Worm (Caenorhabditis elegans) whole organism, L1 larva: ENCODE data around the gene sec-61.B.

ENCODE experiments used
- F16B12.6 ChIP-seq: fragments of 150-350 bp; optimal IDR thresholded peaks from 2 replicates; lab custom pipeline; 2014; ENCODE audit warnings: missing biosample characterization, missing genetic modification characterization
- Y116A8C.19 ChIP-seq: sonication (generic microtip); optimal IDR thresholded peaks from 2 replicates; lab custom pipeline; 2016; ENCODE audit warnings: missing compliant biosample characterization, missing genetic modification characterization, borderline replicate concordance
- alr-1 ChIP-seq: fragments of 200-800 bp; sonication (Bioruptor generic); optimal IDR thresholded peaks from 2 replicates; lab custom pipeline; 2018; ENCODE audit warnings: borderline replicate concordance, mild to moderate bottlenecking, missing genetic modification characterization, missing compliant biosample characterization
- ceh-88 ChIP-seq: fragments of 200-800 bp; sonication (Bioruptor generic); IDR thresholded peaks from 2 replicates; pipeline ENCODE4 v1.3.6; 2022; ENCODE audit warnings: missing genetic modification characterization, missing compliant biosample characterization
- dpl-1 ChIP-seq, 3 experiments: fragments of 150-350 bp in 2 of 3; sonication (generic microtip) in 1 of 3; optimal IDR thresholded peaks; 2 replicates each; lab custom pipeline; 2014 to 2017; ENCODE audit warnings: missing biosample characterization in 3 of 3, missing genetic modification characterization in 3 of 3, missing genetic modification reagents in 3 of 3
- efl-1 ChIP-seq, 4 experiments: fragments of 150-350 bp; optimal IDR thresholded peaks in 3 of 4; peaks in 1 of 4; 1 replicate in 1 of 4; 2 replicates in 3 of 4; lab custom pipeline; 2014; ENCODE audit warnings: missing biosample characterization in 2 of 4, missing genetic modification characterization in 2 of 4, missing genetic modification reagents in 2 of 4
- efl-3 ChIP-seq: fragments of 200-800 bp; sonication (Bioruptor generic); optimal IDR thresholded peaks from 2 replicates; lab custom pipeline; 2018; ENCODE audit warnings: mild to moderate bottlenecking, missing genetic modification characterization, missing compliant biosample characterization
- fkh-8 ChIP-seq: sonication (generic microtip); optimal IDR thresholded peaks from 2 replicates; lab custom pipeline; 2016; ENCODE audit warnings: mild to moderate bottlenecking, missing genetic modification characterization, missing compliant biosample characterization
- lin-15B ChIP-seq: fragments of 150-350 bp; sonication (generic microtip); optimal IDR thresholded peaks from 3 replicates; lab custom pipeline; 2014; ENCODE audit warnings: missing biosample characterization, missing genetic modification characterization
- lin-35 ChIP-seq, 2 experiments: fragments of 150-350 bp; optimal IDR thresholded peaks; 2 replicates each; lab custom pipeline; 2014; ENCODE audit warnings: missing biosample characterization in 2 of 2, missing genetic modification characterization in 2 of 2, missing genetic modification reagents in 2 of 2
- lin-39 ChIP-seq: fragments of 150-350 bp; optimal IDR thresholded peaks from 2 replicates; lab custom pipeline; 2014; ENCODE audit warnings: missing biosample characterization, missing genetic modification reagents, missing genetic modification characterization
- lir-3 ChIP-seq: sonication (generic microtip); optimal IDR thresholded peaks from 2 replicates; lab custom pipeline; 2016; ENCODE audit warnings: mild to moderate bottlenecking, missing genetic modification characterization, moderate library complexity, missing compliant biosample characterization; ENCODE audit not compliant: poor library complexity
- lsy-2 ChIP-seq, 2 experiments: fragments of 150-350 bp; optimal IDR thresholded peaks; 2 replicates each; lab custom pipeline; 2014; ENCODE audit warnings: missing biosample characterization in 2 of 2, missing genetic modification characterization in 2 of 2
- nhr-11 ChIP-seq: fragments of 150-350 bp; optimal IDR thresholded peaks from 2 replicates; lab custom pipeline; 2014; ENCODE audit warnings: missing biosample characterization, missing genetic modification characterization
- nhr-19 ChIP-seq: fragments of 200-800 bp; sonication (Bioruptor generic); conservative IDR thresholded peaks from 2 replicates; pipeline ENCODE4 v1.3.6; 2022; ENCODE audit warnings: missing genetic modification characterization, missing compliant biosample characterization
- nhr-47 ChIP-seq: sonication (generic microtip); optimal IDR thresholded peaks from 2 replicates; lab custom pipeline; 2016; ENCODE audit warnings: mild to moderate bottlenecking, missing genetic modification characterization, moderate library complexity, missing compliant biosample characterization
- nhr-71 ChIP-seq: sonication (generic microtip); optimal IDR thresholded peaks from 2 replicates; lab custom pipeline; 2016; ENCODE audit warnings: mild to moderate bottlenecking, missing genetic modification characterization, moderate library complexity, missing compliant biosample characterization
- nhr-76 ChIP-seq: sonication (generic microtip); optimal IDR thresholded peaks from 2 replicates; lab custom pipeline; 2017; ENCODE audit warnings: missing biosample characterization, missing genetic modification characterization
- nhr-85 ChIP-seq: sonication (generic microtip); peaks from one replicate; lab custom pipeline; 2016; ENCODE audit warnings: missing genetic modification characterization, inconsistent platforms, missing compliant biosample characterization
- nhr-90 ChIP-seq: sonication (generic microtip); optimal IDR thresholded peaks from 2 replicates; lab custom pipeline; 2016; ENCODE audit warnings: mild to moderate bottlenecking, missing genetic modification characterization, missing compliant biosample characterization; ENCODE audit not compliant: poor library complexity
- pag-3 ChIP-seq: sonication (generic microtip); optimal IDR thresholded peaks from 2 replicates; lab custom pipeline; 2017; ENCODE audit warnings: missing genetic modification characterization, mild to moderate bottlenecking, missing compliant biosample characterization, antibody characterized with exemption, borderline replicate concordance; ENCODE audit not compliant: insufficient read depth
- pax-3 ChIP-seq: fragments of 200-800 bp; sonication (Bioruptor generic); optimal IDR thresholded peaks from 2 replicates; lab custom pipeline; 2018; ENCODE audit warnings: mild to moderate bottlenecking, missing genetic modification characterization, moderate library complexity, missing compliant biosample characterization
- skn-1 ChIP-seq: fragments of 150-350 bp; optimal IDR thresholded peaks from 2 replicates; lab custom pipeline; 2014; ENCODE audit warnings: missing biosample characterization, missing genetic modification characterization
- snpc-4 ChIP-seq: fragments of 150-350 bp; optimal IDR thresholded peaks from 2 replicates; lab custom pipeline; 2014; ENCODE audit warnings: missing biosample characterization, missing genetic modification characterization
- snu-23 ChIP-seq: sonication (generic microtip); optimal IDR thresholded peaks from 2 replicates; lab custom pipeline; 2016; ENCODE audit warnings: missing genetic modification characterization, missing compliant biosample characterization
- sptf-1 ChIP-seq: fragments of 150-350 bp; optimal IDR thresholded peaks from 2 replicates; lab custom pipeline; 2014; ENCODE audit warnings: missing biosample characterization, missing genetic modification characterization
- tbx-2 ChIP-seq: sonication (generic microtip); optimal IDR thresholded peaks from 2 replicates; lab custom pipeline; 2016; ENCODE audit warnings: missing genetic modification characterization, missing compliant biosample characterization
- tlp-1 ChIP-seq: fragments of 150-350 bp; optimal IDR thresholded peaks from 2 replicates; lab custom pipeline; 2014; ENCODE audit warnings: missing biosample characterization, missing genetic modification characterization
- unc-30 ChIP-seq: sonication (generic microtip); optimal IDR thresholded peaks from 2 replicates; lab custom pipeline; 2017; ENCODE audit warnings: missing biosample characterization, missing genetic modification characterization
- unc-86 ChIP-seq: sonication (generic microtip); optimal IDR thresholded peaks from 2 replicates; lab custom pipeline; 2016; ENCODE audit warnings: missing genetic modification characterization, missing compliant biosample characterization
- unc-98 ChIP-seq: fragments of 200-800 bp; sonication (Bioruptor generic); IDR thresholded peaks from 2 replicates; pipeline ENCODE4 v1.3.6; 2022; ENCODE audit warnings: missing genetic modification characterization, missing compliant biosample characterization
- xbp-1 ChIP-seq: sonication (generic microtip); optimal IDR thresholded peaks from 2 replicates; lab custom pipeline; 2016; ENCODE audit warnings: missing genetic modification characterization, missing compliant biosample characterization
- ztf-4 ChIP-seq: fragments of 150-350 bp; optimal IDR thresholded peaks from 2 replicates; lab custom pipeline; 2014; ENCODE audit warnings: missing biosample characterization, missing genetic modification characterization

Gene sec-61.B

ce11 chrIV:2387970-2388705 is at the start of gene sec-61.B:
Gene sec-61.B, minus strand, starts transcription at chrIV:2388675.
- TF ChIP-seq nhr-71 (tag; lab: Kevin White, UChicago), result peak; percentile 49
- no peak for TF ChIP-seq fkh-8 (tag; lab: Kevin White, UChicago)
- no peak for TF ChIP-seq nhr-76
- peak; percentile 32 to 41 for TF ChIP-seq lsy-2 (tag; optimal IDR thresholded peaks at IDR 0.05; lab: Kevin White, UChicago)
- TF ChIP-seq lir-3, result no peak
- no peak for TF ChIP-seq pag-3
- TF ChIP-seq tlp-1 (tag; lab: Kevin White, UChicago), result no peak
- TF ChIP-seq ztf-4, result peak; percentile 55
- peak; percentile 36 for TF ChIP-seq nhr-47 (tag; lab: Kevin White, UChicago)
- 0 out of 2 replicates have a peak, but pooled peaks have one; percentile 2 for TF ChIP-seq nhr-19 (GFP tag; lab: Robert Waterston, UW)
- peak; percentile 43 for TF ChIP-seq nhr-90
- peak in 1 of 2 experiments; percentile 17 for TF ChIP-seq efl-1 (optimal IDR thresholded peaks at IDR 0.05; lab: Kevin White, UChicago)
- TF ChIP-seq efl-1 (GFP tag; optimal IDR thresholded peaks at IDR 0.05 in 1 of 2; lab: Kevin White, UChicago), result peak; percentile 17 to 52
- TF ChIP-seq snu-23 (GFP tag; lab: Kevin White, UChicago), result peak; percentile 15
- TF ChIP-seq dpl-1 (GFP tag; optimal IDR thresholded peaks at IDR 0.05; lab: Kevin White, UChicago), result peak in 1 of 3 experiments; percentile 0
- TF ChIP-seq ceh-88 (GFP tag; lab: Robert Waterston, UW), result no peak
- TF ChIP-seq lin-39 (tag; lab: Kevin White, UChicago), result peak; percentile 8
- TF ChIP-seq sptf-1, result no peak
- TF ChIP-seq lin-35 (GFP tag; optimal IDR thresholded peaks at IDR 0.05; lab: Kevin White, UChicago), result peak in 1 of 2 experiments; percentile 9
- TF ChIP-seq nhr-85, result peak; percentile 67

ce11 chrIV:2434366-2434765 is 45.9 kb upstream of the sec-61.B start:
- TF ChIP-seq snpc-4 (tag; lab: Kevin White, UChicago) (no peak), nhr-11 (tag; lab: Kevin White, UChicago) (no peak), pax-3 (tag; lab: Kevin White, UChicago) (no peak), xbp-1 (no peak), lin-39 (tag; lab: Kevin White, UChicago) (no peak), unc-86 (tag; lab: Kevin White, UChicago) (no peak), F16B12.6 (tag; lab: Kevin White, UChicago) (no peak), efl-3 (GFP tag; lab: Kevin White, UChicago) (no peak), lin-15B (tag; lab: Kevin White, UChicago) (no peak)

- no peak for TF ChIP-seq tbx-2
- TF ChIP-seq alr-1 (tag; lab: Kevin White, UChicago), result no peak
- no peak for TF ChIP-seq skn-1 (tag; lab: Kevin White, UChicago)
- no peak for TF ChIP-seq unc-30 (tag; lab: Kevin White, UChicago)
- no peak for TF ChIP-seq F16B12.6 (tag; lab: Kevin White, UChicago)
- TF ChIP-seq Y116A8C.19 (tag; lab: Kevin White, UChicago), result no peak
- TF ChIP-seq sptf-1, result no peak
Observed at ce11 chrIV:2432693-2433092, 44.2 kb upstream of the sec-61.B start, which contains the start of gene C45G7.4. Gene C45G7.4, plus strand, starts transcription at chrIV:2432993.

- no peak for TF ChIP-seq unc-98 (GFP tag; lab: Robert Waterston, UW)
- TF ChIP-seq nhr-85, result peak; percentile 66
Observed at ce11 chrIV:2416738-2417137, 28.3 kb upstream of the sec-61.B start.
